Fruit fly (Drosophila melanogaster) whole organism, adult: ENCODE data around the gene Uxt.

Experiments
- CG11617 ChIP-seq: fragments of 200-800 bp; sonication (Bioruptor generic); optimal IDR thresholded peaks from 2 replicates; lab custom pipeline; 2017; ENCODE audit warnings: mild to moderate bottlenecking, missing biosample characterization, missing genetic modification reagents, missing genetic modification characterization
- CG33017 ChIP-seq: fragments of 200-800 bp; sonication (Bioruptor generic); optimal IDR thresholded peaks from 2 replicates; lab custom pipeline; 2018; ENCODE audit warnings: missing biosample characterization, mild to moderate bottlenecking, missing genetic modification characterization, moderate library complexity
- Clk ChIP-seq: fragments of 200-800 bp; sonication (Bioruptor generic); optimal IDR thresholded peaks from 2 replicates; lab custom pipeline; 2017; ENCODE audit warnings: missing biosample characterization, missing genetic modification characterization
- Mnt ChIP-seq: fragments of 200-800 bp; sonication (Bioruptor generic); optimal IDR thresholded peaks from 2 replicates; lab custom pipeline; 2016; ENCODE audit warnings: missing biosample characterization, mild to moderate bottlenecking, missing genetic modification characterization
- ovo ChIP-seq: fragments of 200-800 bp; sonication (Bioruptor generic); optimal IDR thresholded peaks from 2 replicates; lab custom pipeline; 2016; ENCODE audit warnings: missing biosample characterization, missing genetic modification characterization

dm6 chr2L:15247614-15248013 lies 8.8 kb upstream of the Uxt start, which contains the start of gene ZnT35C:
- TF ChIP-seq CG33017 (tag; lab: Kevin White, UChicago) (no peak), ovo (GFP tag; lab: Kevin White, UChicago) (no peak), CG11617 (GFP tag; lab: Kevin White, UChicago) (no peak), Mnt (GFP tag; lab: Kevin White, UChicago) (no peak), Clk (GFP tag; lab: Kevin White, UChicago) (no peak)
